Fruit fly (Drosophila melanogaster) whole organism, embryonic: Measurements from ENCODE around the gene CG31988.
A peak's percentile ranks its signal among the peaks of the same experiment; 100 is the strongest.

Source experiments
- Abd-B ChIP-seq: fragments of 200-800 bp; sonication (Bioruptor generic); optimal IDR thresholded peaks from 2 replicates; lab custom pipeline; 2018; ENCODE audit warnings: missing biosample characterization, mild to moderate bottlenecking, missing genetic modification characterization, moderate library complexity
- BEAF-32 ChIP-seq: fragments of 200-800 bp; sonication (Bioruptor generic); optimal IDR thresholded peaks from 3 replicates; lab custom pipeline; 2017; ENCODE audit warnings: missing biosample characterization, missing genetic modification characterization, mild to moderate bottlenecking, moderate library complexity, missing genetic modification reagents
- Bgb ChIP-seq: fragments of 200-800 bp; sonication (Bioruptor generic); IDR thresholded peaks from 2 replicates; pipeline ENCODE4 v1.3.6; 2022; ENCODE audit warnings: missing biosample characterization, missing genetic modification characterization; ENCODE audit not compliant: partially characterized antibody
- CG10209 ChIP-seq: fragments of 200-800 bp; sonication (Bioruptor generic); optimal IDR thresholded peaks from 3 replicates; lab custom pipeline; 2017; ENCODE audit warnings: missing biosample characterization, mild to moderate bottlenecking, missing genetic modification characterization, missing genetic modification reagents
- CG10321 ChIP-seq: fragments of 200-800 bp; sonication (Bioruptor generic); IDR thresholded peaks from 2 replicates; pipeline ENCODE4 v1.3.6; 2022; ENCODE audit warnings: missing biosample characterization, missing genetic modification characterization
- CG11085 ChIP-seq: fragments of 200-800 bp; sonication (Bioruptor generic); IDR thresholded peaks from 2 replicates; pipeline ENCODE4 v1.3.6; 2022; ENCODE audit warnings: missing biosample characterization, missing genetic modification characterization
- CG11696 ChIP-seq: fragments of 200-800 bp; sonication (Bioruptor generic); IDR thresholded peaks from 2 replicates; pipeline ENCODE4 v1.3.6; 2022; ENCODE audit warnings: missing biosample characterization, missing genetic modification characterization
- CG13123 ChIP-seq: fragments of 200-800 bp; sonication (Bioruptor generic); optimal IDR thresholded peaks from 2 replicates; lab custom pipeline; 2016; ENCODE audit warnings: missing biosample characterization, missing genetic modification characterization
- CG13287 ChIP-seq: fragments of 200-800 bp; sonication (Bioruptor generic); IDR thresholded peaks from 2 replicates; pipeline ENCODE4 v1.3.6; 2022; ENCODE audit warnings: missing biosample characterization, missing genetic modification characterization; ENCODE audit not compliant: partially characterized antibody
- CG14441 ChIP-seq: fragments of 200-800 bp; sonication (Bioruptor generic); IDR thresholded peaks from 2 replicates; pipeline ENCODE4 v1.3.6; 2022; ENCODE audit warnings: missing biosample characterization, missing genetic modification characterization
- CG14710 ChIP-seq: fragments of 200-800 bp; sonication (Bioruptor generic); optimal IDR thresholded peaks from 3 replicates; lab custom pipeline; 2019; ENCODE audit warnings: missing biosample characterization, mild to moderate bottlenecking, missing genetic modification characterization, moderate library complexity
- CG15601 ChIP-seq: fragments of 200-800 bp; sonication (Bioruptor generic); optimal IDR thresholded peaks from 3 replicates; lab custom pipeline; 2019; ENCODE audit warnings: missing biosample characterization, mild to moderate bottlenecking, missing genetic modification characterization, moderate library complexity
- CG1603 ChIP-seq: fragments of 200-800 bp; sonication (Bioruptor generic); optimal IDR thresholded peaks from 2 replicates; lab custom pipeline; 2019; ENCODE audit warnings: missing biosample characterization, mild to moderate bottlenecking, missing genetic modification characterization, moderate library complexity
- CG17359 ChIP-seq: fragments of 200-800 bp; sonication (Bioruptor generic); optimal IDR thresholded peaks from 3 replicates; lab custom pipeline; 2018; ENCODE audit warnings: missing biosample characterization, mild to moderate bottlenecking, missing genetic modification characterization, moderate library complexity
- CG1832 ChIP-seq: fragments of 200-800 bp; sonication (Bioruptor generic); optimal IDR thresholded peaks from 2 replicates; lab custom pipeline; 2017; ENCODE audit warnings: missing biosample characterization, mild to moderate bottlenecking, missing genetic modification characterization, inconsistent platforms
- CG18476 ChIP-seq: fragments of 200-800 bp; sonication (Bioruptor generic); optimal IDR thresholded peaks from 2 replicates; lab custom pipeline; 2016; ENCODE audit warnings: missing biosample characterization, mild to moderate bottlenecking, missing genetic modification characterization
- CG18619 ChIP-seq: fragments of 200-800 bp; sonication (Bioruptor generic); optimal IDR thresholded peaks from 3 replicates; lab custom pipeline; 2017; ENCODE audit warnings: missing biosample characterization, mild to moderate bottlenecking, missing genetic modification characterization
- CG18764 ChIP-seq: fragments of 200-800 bp; sonication (Bioruptor generic); optimal IDR thresholded peaks from 3 replicates; lab custom pipeline; 2016; ENCODE audit warnings: missing biosample characterization, missing genetic modification characterization
- CG31388 ChIP-seq: fragments of 200-800 bp; sonication (Bioruptor generic); optimal IDR thresholded peaks from 2 replicates; lab custom pipeline; 2016; ENCODE audit warnings: missing biosample characterization, missing genetic modification characterization
- CG5180 ChIP-seq: fragments of 200-800 bp; sonication (Bioruptor generic); optimal IDR thresholded peaks from 3 replicates; lab custom pipeline; 2017; ENCODE audit warnings: missing biosample characterization, missing genetic modification characterization, mild to moderate bottlenecking, moderate library complexity, missing genetic modification reagents
- CG5245 ChIP-seq: fragments of 200-800 bp; sonication (Bioruptor generic); optimal IDR thresholded peaks from 3 replicates; lab custom pipeline; 2016; ENCODE audit warnings: missing biosample characterization, missing genetic modification characterization
- CoRest ChIP-seq: fragments of 200-800 bp; sonication (Bioruptor generic); optimal IDR thresholded peaks from 3 replicates; lab custom pipeline; 2018; ENCODE audit warnings: missing biosample characterization, mild to moderate bottlenecking, missing genetic modification characterization, moderate library complexity
- D ChIP-seq, 2 experiments: fragments of 200-800 bp in 1 of 2; fragments of >200 bp in 1 of 2; sonication (Bioruptor generic) in 1 of 2; optimal IDR thresholded peaks; 2 replicates in 1 of 2; 3 replicates in 1 of 2; lab custom pipeline; 2017; ENCODE audit warnings: mild to moderate bottlenecking in 1 of 2, missing biosample characterization in 1 of 2, missing genetic modification characterization in 1 of 2, missing genetic modification reagents in 1 of 2
- Dbx ChIP-seq: fragments of 200-800 bp; sonication (Bioruptor generic); IDR thresholded peaks from 3 replicates; pipeline ENCODE4 v1.3.6; 2022; ENCODE audit warnings: missing biosample characterization, missing genetic modification characterization
- Dref ChIP-seq: fragments of 200-800 bp; sonication (Bioruptor generic); IDR thresholded peaks from 2 replicates; pipeline ENCODE4 v1.3.6; 2022; ENCODE audit warnings: missing biosample characterization, missing genetic modification characterization
- E2f1 ChIP-seq: fragments of 200-800 bp; sonication (Bioruptor generic); IDR thresholded peaks from 2 replicates; pipeline ENCODE4 v1.3.6; 2022; ENCODE audit warnings: missing biosample characterization, missing genetic modification characterization
- Elba2 ChIP-seq: fragments of 200-800 bp; sonication (Bioruptor generic); optimal IDR thresholded peaks from 3 replicates; lab custom pipeline; 2016; ENCODE audit warnings: missing biosample characterization, missing genetic modification characterization
- H2.0 ChIP-seq: fragments of 200-800 bp; sonication (Bioruptor generic); IDR thresholded peaks from 2 replicates; pipeline ENCODE4 v1.3.6; 2022; ENCODE audit warnings: missing biosample characterization, missing genetic modification characterization
- HHEX ChIP-seq: fragments of 200-800 bp; sonication (Bioruptor generic); optimal IDR thresholded peaks from 3 replicates; lab custom pipeline; 2017; ENCODE audit warnings: missing biosample characterization, mild to moderate bottlenecking, missing genetic modification characterization, missing genetic modification reagents
- Hmx ChIP-seq: fragments of 200-800 bp; sonication (Bioruptor generic); optimal IDR thresholded peaks from 2 replicates; lab custom pipeline; 2016; ENCODE audit warnings: missing biosample characterization, missing genetic modification characterization
- Lim3 ChIP-seq: fragments of 200-800 bp; sonication (Bioruptor generic); IDR thresholded peaks from 2 replicates; pipeline ENCODE4 v1.3.6; 2022; ENCODE audit warnings: missing biosample characterization, missing genetic modification characterization
- Neu2 ChIP-seq: fragments of 200-800 bp; sonication (Bioruptor generic); optimal IDR thresholded peaks from 3 replicates; lab custom pipeline; 2016; ENCODE audit warnings: missing biosample characterization, missing genetic modification characterization, borderline replicate concordance
- Opbp ChIP-seq: fragments of 200-800 bp; sonication (Bioruptor generic); IDR thresholded peaks from 3 replicates; pipeline ENCODE4 v1.3.6; 2022; ENCODE audit warnings: missing biosample characterization, missing genetic modification characterization; ENCODE audit not compliant: partially characterized antibody
- Pdp1 ChIP-seq, 2 experiments: fragments of 200-800 bp; sonication (Bioruptor generic); optimal IDR thresholded peaks; 3 replicates each; lab custom pipeline; 2016; ENCODE audit warnings: missing biosample characterization in 2 of 2, missing genetic modification characterization in 2 of 2, mild to moderate bottlenecking in 1 of 2, moderate library complexity in 1 of 2
- Rfx ChIP-seq: fragments of 200-800 bp; sonication (Bioruptor generic); IDR thresholded peaks from 2 replicates; pipeline ENCODE4 v1.3.6; 2022; ENCODE audit warnings: missing biosample characterization, missing genetic modification characterization
- br ChIP-seq: fragments of >200 bp; optimal IDR thresholded peaks from 2 replicates; lab custom pipeline; 2017
- chn ChIP-seq: fragments of 200-800 bp; sonication (Bioruptor generic); optimal IDR thresholded peaks from 2 replicates; lab custom pipeline; 2016; ENCODE audit warnings: missing biosample characterization, missing genetic modification characterization
- ci ChIP-seq: fragments of 200-800 bp; sonication (Bioruptor generic); IDR thresholded peaks from 3 replicates; pipeline ENCODE4 v1.3.6; 2022; ENCODE audit warnings: missing biosample characterization, missing genetic modification characterization
- ems ChIP-seq: fragments of 200-800 bp; sonication (Bioruptor generic); optimal IDR thresholded peaks from 3 replicates; lab custom pipeline; 2016; ENCODE audit warnings: missing biosample characterization, missing genetic modification characterization
- fd102C ChIP-seq: fragments of 200-800 bp; sonication (Bioruptor generic); optimal IDR thresholded peaks from 2 replicates; lab custom pipeline; 2018; ENCODE audit warnings: missing biosample characterization, mild to moderate bottlenecking, missing genetic modification characterization, moderate library complexity
- gce ChIP-seq: fragments of 200-800 bp; sonication (Bioruptor generic); IDR thresholded peaks from 3 replicates; pipeline ENCODE4 v1.3.6; 2022; ENCODE audit warnings: missing biosample characterization, missing genetic modification characterization
- gsb ChIP-seq: fragments of 200-800 bp; sonication (Bioruptor generic); IDR thresholded peaks from 2 replicates; pipeline ENCODE4 v1.3.6; 2022; ENCODE audit warnings: missing biosample characterization, missing genetic modification characterization
- ham ChIP-seq: fragments of 200-800 bp; sonication (Bioruptor generic); IDR thresholded peaks from 2 replicates; pipeline ENCODE4 v1.3.6; 2022; ENCODE audit warnings: missing biosample characterization, missing genetic modification characterization
- jumu ChIP-seq: fragments of 200-800 bp; sonication (Bioruptor generic); optimal IDR thresholded peaks from 3 replicates; lab custom pipeline; 2016; ENCODE audit warnings: missing biosample characterization, missing genetic modification characterization
- lov ChIP-seq, 2 experiments: fragments of 200-800 bp in 1 of 2; fragments of >200 bp in 1 of 2; sonication (Bioruptor generic) in 1 of 2; IDR thresholded peaks in 1 of 2; optimal IDR thresholded peaks in 1 of 2; 2 replicates in 1 of 2; 3 replicates in 1 of 2; pipeline versions ENCODE4 v1.3.6 to Lab custom; 2017 to 2022; ENCODE audit warnings: missing biosample characterization in 1 of 2, missing genetic modification characterization in 1 of 2
- odd ChIP-seq: fragments of 200-800 bp; sonication (Bioruptor generic); optimal IDR thresholded peaks from 2 replicates; lab custom pipeline; 2017; ENCODE audit warnings: missing biosample characterization, mild to moderate bottlenecking, missing genetic modification characterization
- tna ChIP-seq: fragments of 200-800 bp; sonication (Bioruptor generic); IDR thresholded peaks from 2 replicates; pipeline ENCODE4 v1.3.6; 2022; ENCODE audit warnings: missing biosample characterization, missing genetic modification characterization; ENCODE audit not compliant: partially characterized antibody
- trem ChIP-seq: fragments of 200-800 bp; optimal IDR thresholded peaks from 3 replicates; lab custom pipeline; 2019; ENCODE audit warnings: missing biosample characterization, mild to moderate bottlenecking, missing genetic modification characterization, moderate library complexity
- wek ChIP-seq: fragments of 200-800 bp; sonication (Bioruptor generic); optimal IDR thresholded peaks from 3 replicates; lab custom pipeline; 2018; ENCODE audit warnings: missing biosample characterization, mild to moderate bottlenecking, missing genetic modification characterization, moderate library complexity

CG31988 gene

dm6 chr2L:21158554-21158953 lies 44.0 kb downstream of the CG31988 start, which contains the start of the genes Coq3 and Pld3 (continued):
- TF ChIP-seq chn (GFP tag; lab: Kevin White, UChicago) (peak; percentile 73), Pdp1 (GFP tag; optimal IDR thresholded peaks at IDR 0.05; lab: Kevin White, UChicago) (peak; percentile 55 to 66), tna (GFP tag; lab: Robert Waterston, UW) (no peak), CG5180 (GFP tag; lab: Kevin White, UChicago) (peak; percentile 39), D (optimal IDR thresholded peaks at IDR 0.05; lab: Kevin White, UChicago) (no peak), D (GFP tag; optimal IDR thresholded peaks at IDR 0.05; lab: Kevin White, UChicago) (peak; percentile 69), Opbp (GFP tag; lab: Robert Waterston, UW) (no peak), CG1603 (peak; percentile 75), CG15601 (tag; lab: Kevin White, UChicago) (peak; percentile 73), Abd-B (GFP tag; lab: Kevin White, UChicago) (peak; percentile 60), gce (GFP tag; lab: Robert Waterston, UW) (peak; percentile 67; the same call in 2 of the 3 replicates), Elba2 (GFP tag; lab: Kevin White, UChicago) (no peak), H2.0 (GFP tag; lab: Robert Waterston, UW) (peak; percentile 73), br (no peak), CoRest (peak; percentile 82), trem (peak; percentile 70), lov (optimal IDR thresholded peaks at IDR 0.05; lab: Kevin White, UChicago) (no peak), lov (GFP tag; IDR thresholded peaks at IDR 0.05; lab: Robert Waterston, UW) (peak; percentile 80; the same call in 1 of the 3 replicates), CG18619 (GFP tag; lab: Kevin White, UChicago) (peak; percentile 73), CG18764 (GFP tag; lab: Kevin White, UChicago) (peak; percentile 65), CG11696 (GFP tag; lab: Robert Waterston, UW) (peak; percentile 66; the same call in 1 of the 2 replicates), ci (GFP tag; lab: Robert Waterston, UW) (peak; percentile 87), Hmx (GFP tag; lab: Kevin White, UChicago) (peak; percentile 65), odd (GFP tag; lab: Kevin White, UChicago) (peak; percentile 77), CG17359 (peak; percentile 89), Lim3 (GFP tag; lab: Robert Waterston, UW) (no peak), jumu (GFP tag; lab: Kevin White, UChicago) (peak; percentile 10), Bgb (no peak), CG14710 (tag; lab: Kevin White, UChicago) (peak; percentile 77), CG5245 (peak; percentile 75), wek (peak; percentile 30), CG13123 (GFP tag; lab: Kevin White, UChicago) (peak; percentile 57), CG13287 (GFP tag; lab: Robert Waterston, UW) (no peak), Rfx (GFP tag; lab: Robert Waterston, UW) (peak; percentile 89), HHEX (peak; percentile 80), CG14441 (GFP tag; lab: Robert Waterston, UW) (peak; percentile 76), Dref (GFP tag; lab: Robert Waterston, UW) (no peak), CG18476 (GFP tag; lab: Kevin White, UChicago) (peak; percentile 75), Dbx (GFP tag; lab: Robert Waterston, UW) (peak; percentile 85), E2f1 (GFP tag; lab: Robert Waterston, UW) (peak; percentile 73), ems (GFP tag; lab: Kevin White, UChicago) (peak; percentile 71), ham (GFP tag; lab: Robert Waterston, UW) (no peak), CG1832 (GFP tag; lab: Kevin White, UChicago) (no peak), CG11085 (peak; percentile 29; the same call in 1 of the 2 replicates), Neu2 (GFP tag; lab: Kevin White, UChicago) (no peak), CG31388 (peak; percentile 47), fd102C (GFP tag; lab: Kevin White, UChicago) (no peak), CG10209 (GFP tag; lab: Kevin White, UChicago) (peak; percentile 81), gsb (GFP tag; lab: Robert Waterston, UW) (peak; percentile 60), BEAF-32 (peak; percentile 3), CG10321 (GFP tag; lab: Robert Waterston, UW) (0 out of 2 replicates have a peak, but pooled peaks have one; percentile 23)
